Worm (Caenorhabditis elegans) whole organism, L1 larva: ENCODE results near the gene igdb-1.

Experiments
- Y116A8C.19 ChIP-seq: sonication (generic microtip); optimal IDR thresholded peaks from 2 replicates; lab custom pipeline; 2016; ENCODE audit warnings: missing compliant biosample characterization, missing genetic modification characterization, borderline replicate concordance
- aha-1 ChIP-seq: fragments of 150-350 bp; optimal IDR thresholded peaks from 2 replicates; lab custom pipeline; 2014; ENCODE audit warnings: missing biosample characterization, missing genetic modification characterization
- aly-2 ChIP-seq: fragments of 150-350 bp; optimal IDR thresholded peaks from 2 replicates; lab custom pipeline; 2014; ENCODE audit warnings: missing biosample characterization, missing genetic modification characterization
- elt-3 ChIP-seq, 6 experiments: fragments of 150-350 bp in 1 of 6; sonication (generic microtip); optimal IDR thresholded peaks; 2 replicates each; lab custom pipeline; 2017 to 2018; ENCODE audit warnings: missing biosample characterization in 6 of 6, missing genetic modification characterization in 6 of 6, inconsistent platforms in 1 of 6
- fos-1 ChIP-seq: fragments of 150-350 bp; optimal IDR thresholded peaks from 2 replicates; lab custom pipeline; 2014; ENCODE audit warnings: missing biosample characterization, missing genetic modification characterization
- grh-1 ChIP-seq: fragments of 200-800 bp; sonication (Bioruptor generic); IDR thresholded peaks from 2 replicates; pipeline ENCODE4 v1.3.6; 2022; ENCODE audit warnings: missing genetic modification reagents, missing genetic modification characterization, missing compliant biosample characterization
- lir-3 ChIP-seq: sonication (generic microtip); optimal IDR thresholded peaks from 2 replicates; lab custom pipeline; 2016; ENCODE audit warnings: mild to moderate bottlenecking, missing genetic modification characterization, moderate library complexity, missing compliant biosample characterization; ENCODE audit not compliant: poor library complexity
- nhr-11 ChIP-seq: fragments of 150-350 bp; optimal IDR thresholded peaks from 2 replicates; lab custom pipeline; 2014; ENCODE audit warnings: missing biosample characterization, missing genetic modification characterization

ce11 chrIV:12441715-12442114, 37.1 kb upstream of the igdb-1 start, which contains the start of gene C25G4.17:
- TF ChIP-seq grh-1 (GFP tag; lab: Robert Waterston, UW) (no peak), elt-3 (tag; optimal IDR thresholded peaks at IDR 0.05; lab: Kevin White, UChicago) (no peak), aly-2 (tag; lab: Kevin White, UChicago) (no peak), aha-1 (tag; lab: Kevin White, UChicago) (no peak), nhr-11 (tag; lab: Kevin White, UChicago) (no peak), fos-1 (tag; lab: Kevin White, UChicago) (no peak), lir-3 (tag; lab: Kevin White, UChicago) (no peak), Y116A8C.19 (no peak)
